Fruit fly (Drosophila melanogaster): ENCODE measurements around the gene CG9609.

The CG9609 gene

dm6 chrX:16774201-16775061 lies 12.4 kb downstream of the CG9609 start:
- no peak for TF ChIP-seq CG8478 (optimal IDR thresholded peaks at IDR 0.05)
- TF ChIP-seq usp (GFP tag; optimal IDR thresholded peaks at IDR 0.05) = no peak
- TF ChIP-seq Dll (optimal IDR thresholded peaks at IDR 0.05) = no peak
- no peak for TF ChIP-seq pan (optimal IDR thresholded peaks at IDR 0.05)
- TF ChIP-seq psq (optimal IDR thresholded peaks at IDR 0.05) = no peak
- no peak for TF ChIP-seq EcR (GFP tag; optimal IDR thresholded peaks at IDR 0.05)

DNA sequence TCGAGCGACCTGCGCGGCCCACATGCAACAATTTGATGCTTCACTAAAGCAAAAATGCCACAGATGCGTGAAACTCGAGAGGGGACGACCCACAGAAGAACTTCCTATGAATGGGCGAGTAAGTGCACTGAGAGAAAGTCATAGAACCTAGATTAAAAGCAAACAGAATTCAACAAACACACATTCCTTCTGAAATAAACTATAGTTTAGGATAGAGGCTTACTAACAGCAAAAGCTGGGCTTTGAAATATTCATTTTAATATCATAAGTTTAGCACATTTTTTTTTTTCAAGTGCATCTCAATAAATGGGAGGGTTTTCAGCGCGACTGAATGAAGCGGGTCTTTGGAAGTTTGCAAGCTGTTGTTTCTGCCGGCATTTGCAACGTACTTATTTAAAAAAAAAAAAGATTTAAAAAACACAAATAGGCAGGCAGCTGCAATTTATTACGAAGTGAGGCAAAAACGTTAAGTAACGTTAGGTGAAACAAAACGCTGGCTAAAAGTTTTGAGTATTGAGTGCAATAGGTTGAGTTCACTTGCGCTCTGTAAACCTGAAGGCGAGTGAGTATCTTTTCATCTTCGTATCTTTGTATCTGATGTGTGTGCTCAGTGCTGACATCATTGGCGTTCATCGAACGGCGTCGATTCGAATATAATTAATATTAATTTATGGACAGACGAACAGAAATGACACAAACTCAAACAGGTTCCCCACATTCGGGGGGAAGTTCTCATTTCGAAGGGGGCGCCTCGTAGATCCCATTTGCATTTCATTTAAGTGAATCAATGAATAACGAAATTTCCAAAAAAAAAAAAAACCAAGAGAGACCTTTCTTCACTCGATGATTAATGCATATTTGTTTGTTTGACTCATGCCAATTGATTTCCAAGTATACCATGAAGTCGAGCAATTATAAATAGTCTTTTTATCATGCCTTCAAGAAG lies 13.7 kb downstream of the CG9609 start:
- no peak for TF ChIP-seq psq (optimal IDR thresholded peaks at IDR 0.05)

DNA sequence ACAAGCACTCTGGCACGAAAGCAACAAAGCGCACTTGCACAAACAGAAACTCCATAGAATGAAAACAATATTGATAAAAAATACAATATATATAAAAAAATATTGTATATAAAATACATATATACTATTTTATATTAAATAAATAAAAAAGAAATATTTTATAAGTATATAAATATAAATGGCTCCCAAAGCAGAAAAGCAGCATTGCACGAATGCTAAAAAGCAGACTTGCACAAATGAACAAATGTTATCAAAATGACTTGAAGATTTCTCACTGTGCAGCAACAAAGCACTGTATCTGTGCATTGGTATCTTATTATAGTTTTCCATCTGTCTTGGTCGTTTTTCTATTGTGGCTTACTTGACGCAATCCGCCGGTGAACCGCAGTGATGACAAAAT lies 18.0 kb downstream of the CG9609 start:
- no peak for TF ChIP-seq pan (optimal IDR thresholded peaks at IDR 0.05)
- no peak for TF ChIP-seq psq (optimal IDR thresholded peaks at IDR 0.05)
- TF ChIP-seq EcR (GFP tag; optimal IDR thresholded peaks at IDR 0.05) = no peak
- TF ChIP-seq usp (GFP tag; optimal IDR thresholded peaks at IDR 0.05) = no peak
- no peak for TF ChIP-seq Dll (optimal IDR thresholded peaks at IDR 0.05)

DNA sequence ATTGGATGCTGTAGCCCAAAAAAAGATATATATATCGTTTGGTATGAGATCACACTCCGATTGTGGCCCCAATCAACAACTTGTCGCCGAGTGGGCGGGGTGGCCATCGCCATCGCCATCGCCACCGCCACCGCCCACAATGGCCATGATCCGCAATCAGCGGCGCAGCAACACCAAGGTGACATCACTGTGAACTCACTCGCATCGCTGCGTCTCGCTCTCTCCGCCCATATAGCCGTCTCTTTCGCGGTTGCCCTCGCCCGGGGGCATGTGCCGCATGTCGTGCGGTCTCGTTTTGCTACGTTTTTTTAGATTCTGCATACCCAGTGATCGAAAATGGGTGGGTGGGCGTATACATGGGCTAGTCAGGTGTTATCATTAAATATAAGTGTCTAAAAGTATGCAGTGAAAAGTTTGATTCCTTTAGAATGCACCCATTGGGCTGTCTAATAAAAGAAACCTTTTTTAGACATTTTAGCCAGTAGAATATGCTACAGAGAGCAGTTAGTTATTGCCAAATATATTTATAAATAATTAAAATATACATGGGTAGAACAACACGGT lies 19.9 kb downstream of the CG9609 start:
- no peak for TF ChIP-seq pan (optimal IDR thresholded peaks at IDR 0.05)
- no peak for TF ChIP-seq EcR (GFP tag; optimal IDR thresholded peaks at IDR 0.05)
- no peak for TF ChIP-seq Dll (optimal IDR thresholded peaks at IDR 0.05)
- no peak for TF ChIP-seq usp (GFP tag; optimal IDR thresholded peaks at IDR 0.05)
- TF ChIP-seq psq (optimal IDR thresholded peaks at IDR 0.05) = no peak

DNA sequence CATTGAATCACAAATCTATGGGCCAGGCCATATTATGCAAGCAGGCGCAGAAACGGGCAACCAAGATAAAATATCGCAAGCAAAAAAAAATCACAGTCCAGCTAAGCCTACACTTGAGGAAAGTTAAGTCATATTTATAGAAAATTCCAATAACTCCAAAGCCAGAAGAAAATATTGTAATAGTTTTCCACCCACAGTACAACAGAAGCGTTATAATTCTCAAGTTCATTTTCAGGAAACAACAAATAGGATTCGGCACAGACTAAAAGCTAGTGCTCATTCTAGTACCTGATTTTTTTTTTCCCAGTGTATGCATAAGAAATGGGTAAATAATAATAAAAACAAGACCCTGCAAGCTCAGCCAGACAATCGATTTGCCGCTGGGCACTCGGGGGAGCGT lies 21.0 kb downstream of the CG9609 start:
- no peak for TF ChIP-seq EcR (GFP tag; optimal IDR thresholded peaks at IDR 0.05)
- no peak for TF ChIP-seq CG8478 (optimal IDR thresholded peaks at IDR 0.05)
- no peak for TF ChIP-seq pan (optimal IDR thresholded peaks at IDR 0.05)
- TF ChIP-seq Dll (optimal IDR thresholded peaks at IDR 0.05) = no peak
- no peak for TF ChIP-seq usp (GFP tag; optimal IDR thresholded peaks at IDR 0.05)

- TF ChIP-seq pan (optimal IDR thresholded peaks at IDR 0.05) = no peak
- no peak for TF ChIP-seq CG8478 (optimal IDR thresholded peaks at IDR 0.05)
- TF ChIP-seq psq (optimal IDR thresholded peaks at IDR 0.05) = no peak
- TF ChIP-seq EcR (GFP tag; optimal IDR thresholded peaks at IDR 0.05) = no peak
- TF ChIP-seq Dll (optimal IDR thresholded peaks at IDR 0.05) = no peak
- TF ChIP-seq usp (GFP tag; optimal IDR thresholded peaks at IDR 0.05) = no peak
These were observed 21.9 kb downstream of the CG9609 start for dm6 chrX:16764955-16765354.

DNA sequence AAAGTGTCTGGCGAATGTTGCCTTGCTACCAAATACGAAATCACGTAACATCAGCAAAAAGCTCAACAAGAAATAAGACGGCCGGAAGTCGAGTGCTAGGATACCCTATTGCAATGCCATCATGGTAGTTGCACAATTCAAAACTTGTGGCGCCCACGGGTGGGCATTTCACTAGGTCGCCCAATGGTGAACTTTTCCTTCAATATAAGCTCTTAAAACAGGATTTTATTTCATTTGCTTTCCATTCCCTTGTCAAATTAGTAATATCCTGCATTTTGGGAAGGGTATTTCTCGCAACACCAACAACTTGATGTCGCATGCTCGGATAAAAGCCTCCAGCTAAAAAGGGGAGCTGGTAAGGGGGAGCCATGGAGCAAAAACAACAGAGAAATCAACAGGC lies 25.3 kb downstream of the CG9609 start:
- no peak for TF ChIP-seq pan (optimal IDR thresholded peaks at IDR 0.05)
- no peak for TF ChIP-seq Dll (optimal IDR thresholded peaks at IDR 0.05)
- no peak for TF ChIP-seq psq (optimal IDR thresholded peaks at IDR 0.05)
- TF ChIP-seq usp (GFP tag; optimal IDR thresholded peaks at IDR 0.05) = no peak
- TF ChIP-seq CG8478 (optimal IDR thresholded peaks at IDR 0.05) = no peak
- TF ChIP-seq EcR (GFP tag; optimal IDR thresholded peaks at IDR 0.05) = no peak

DNA sequence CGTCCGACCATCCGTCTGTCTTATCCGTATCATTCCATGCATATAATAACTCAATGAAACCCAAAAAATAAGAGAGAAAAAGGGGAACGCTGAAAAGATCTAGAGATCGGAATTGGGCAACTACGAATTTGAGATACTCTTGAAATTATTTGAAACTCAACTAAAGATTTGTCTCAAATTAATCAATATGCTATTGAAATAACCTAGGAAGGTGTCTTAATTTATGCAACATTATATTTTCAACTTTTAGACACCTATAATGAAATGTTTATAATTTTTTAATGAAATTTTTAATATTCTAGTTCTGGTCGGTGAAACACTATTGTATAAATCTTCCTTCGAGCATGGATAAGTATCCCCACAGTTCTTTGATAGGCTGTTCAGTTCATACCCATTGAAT lies 26.3 kb downstream of the CG9609 start:
- TF ChIP-seq EcR (GFP tag; optimal IDR thresholded peaks at IDR 0.05) = no peak
- no peak for TF ChIP-seq usp (GFP tag; optimal IDR thresholded peaks at IDR 0.05)
- no peak for TF ChIP-seq pan (optimal IDR thresholded peaks at IDR 0.05)
- TF ChIP-seq psq (optimal IDR thresholded peaks at IDR 0.05) = no peak
- no peak for TF ChIP-seq CG8478 (optimal IDR thresholded peaks at IDR 0.05)
- TF ChIP-seq Dll (optimal IDR thresholded peaks at IDR 0.05) = no peak

- TF ChIP-seq usp (GFP tag; optimal IDR thresholded peaks at IDR 0.05) = no peak
- no peak for TF ChIP-seq Dll (optimal IDR thresholded peaks at IDR 0.05)
- no peak for TF ChIP-seq EcR (GFP tag; optimal IDR thresholded peaks at IDR 0.05)
- no peak for TF ChIP-seq pan (optimal IDR thresholded peaks at IDR 0.05)
These were observed 29.2 kb downstream of the CG9609 start for dm6 chrX:16757645-16758044.

dm6 chrX:16753066-16753465 lies 33.7 kb downstream of the CG9609 start:
- TF ChIP-seq CG8478 (optimal IDR thresholded peaks at IDR 0.05) (no peak), psq (optimal IDR thresholded peaks at IDR 0.05) (no peak), usp (GFP tag; optimal IDR thresholded peaks at IDR 0.05) (no peak), Dll (optimal IDR thresholded peaks at IDR 0.05) (no peak)

dm6 chrX:16751579-16752156 lies 35.1 kb downstream of the CG9609 start, which contains the start of gene goe:
Gene goe (minus strand): TSS chrX:16751910.
- TF ChIP-seq psq (optimal IDR thresholded peaks at IDR 0.05) = no peak
- TF ChIP-seq CG8478 (optimal IDR thresholded peaks at IDR 0.05) = no peak
- TF ChIP-seq usp (GFP tag; optimal IDR thresholded peaks at IDR 0.05) = no peak
- TF ChIP-seq Dll (optimal IDR thresholded peaks at IDR 0.05) = no peak
- no peak for TF ChIP-seq EcR (GFP tag; optimal IDR thresholded peaks at IDR 0.05)
- TF ChIP-seq pan (optimal IDR thresholded peaks at IDR 0.05) = no peak

Data from whole organism.